Worm (Caenorhabditis elegans): ENCODE data around the gene F35B12.10.

The F35B12.10 gene

DNA sequence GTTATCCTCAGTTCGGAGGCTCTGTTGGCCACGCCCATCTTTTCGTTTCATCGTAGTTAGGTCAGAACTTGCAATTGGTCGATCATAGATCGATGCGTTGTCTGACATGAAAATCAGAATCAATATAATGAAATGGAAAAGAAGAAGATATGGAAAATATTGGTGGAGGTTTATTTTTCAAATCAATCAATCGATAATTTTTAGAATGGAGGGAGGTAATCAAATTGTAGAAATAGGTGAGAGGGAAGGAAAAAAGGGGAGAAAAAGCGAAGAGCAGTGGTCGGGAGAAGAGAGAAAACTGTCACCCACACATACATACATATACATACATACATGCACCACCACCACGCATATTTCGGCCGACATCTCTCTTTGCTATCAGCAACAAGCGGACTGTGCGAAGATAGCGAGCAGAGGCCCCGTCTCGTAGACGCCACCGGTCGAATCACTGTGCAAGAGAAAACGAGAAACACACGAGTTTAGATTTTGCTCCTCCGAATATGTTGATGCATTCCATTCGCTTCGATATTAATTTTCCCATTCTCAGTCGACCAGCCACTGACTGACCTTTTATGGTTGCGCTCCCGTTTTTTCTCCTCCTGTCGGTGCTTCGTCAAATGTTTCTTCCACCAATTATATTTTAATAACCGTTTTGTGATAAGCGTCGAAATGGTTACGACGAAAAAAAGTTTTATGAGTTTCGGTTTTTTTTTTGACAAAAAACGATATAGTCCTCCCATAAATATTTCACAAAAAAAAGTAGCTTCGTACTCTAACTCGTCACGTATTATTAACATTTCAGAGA lies at the start of gene F35B12.10:
F35B12.10 (minus strand) TSS at position 51 of the 805 bp plus-strand sequence.
- TF ChIP-seq elt-2 (tag; optimal IDR thresholded peaks at IDR 0.05) (peak; percentile 92), nfya-1 (tag; optimal IDR thresholded peaks at IDR 0.05; ENCODE audit: insufficient read depth) (no peak), pqm-1 (tag; optimal IDR thresholded peaks at IDR 0.05) (peak; percentile 59), fkh-2 (tag; optimal IDR thresholded peaks at IDR 0.05) (no peak), egl-5 (tag; optimal IDR thresholded peaks at IDR 0.05) (no peak)

ce11 chrV:11677494-11677893 lies 48.4 kb upstream of the F35B12.10 start:
- TF ChIP-seq nhr-76 (tag; optimal IDR thresholded peaks at IDR 0.05) (no peak), nfya-1 (tag; optimal IDR thresholded peaks at IDR 0.05; ENCODE audit: insufficient read depth) (peak; percentile 0), nhr-23 (tag; optimal IDR thresholded peaks at IDR 0.05) (peak; percentile 67), egl-27 (tag; optimal IDR thresholded peaks at IDR 0.05) (no peak), egl-5 (tag; optimal IDR thresholded peaks at IDR 0.05) (no peak), nhr-25 (tag; optimal IDR thresholded peaks at IDR 0.05) (peak; percentile 22), hmg-11 (tag; optimal IDR thresholded peaks at IDR 0.05) (peak; percentile 6), lin-39 (tag; optimal IDR thresholded peaks at IDR 0.05) (peak; percentile 8), R02D3.7 (tag; optimal IDR thresholded peaks at IDR 0.05) (no peak)

ce11 chrV:11677030-11677429 lies 48.0 kb upstream of the F35B12.10 start:
- TF ChIP-seq egl-27 (tag; optimal IDR thresholded peaks at IDR 0.05), result no peak
- TF ChIP-seq nfya-1 (tag; optimal IDR thresholded peaks at IDR 0.05; ENCODE audit: insufficient read depth), result peak; percentile 90
- no peak for TF ChIP-seq sea-2 (GFP tag; optimal IDR thresholded peaks at IDR 0.05)
- no peak for TF ChIP-seq lin-15B (tag; optimal IDR thresholded peaks at IDR 0.05)
- TF ChIP-seq skn-1 (tag; optimal IDR thresholded peaks at IDR 0.05), result no peak
- no peak for TF ChIP-seq nhr-23 (tag; optimal IDR thresholded peaks at IDR 0.05)
- TF ChIP-seq nhr-12 (tag; optimal IDR thresholded peaks at IDR 0.05), result no peak

- TF ChIP-seq jun-1 (tag; optimal IDR thresholded peaks at IDR 0.05) (no peak), nhr-25 (tag; optimal IDR thresholded peaks at IDR 0.05) (no peak), nhr-12 (tag; optimal IDR thresholded peaks at IDR 0.05) (no peak), ceh-82 (tag; optimal IDR thresholded peaks at IDR 0.05) (no peak), nhr-11 (tag; optimal IDR thresholded peaks at IDR 0.05) (no peak), nfya-1 (tag; optimal IDR thresholded peaks at IDR 0.05; ENCODE audit: insufficient read depth) (no peak), ceh-9 (tag; optimal IDR thresholded peaks at IDR 0.05) (no peak), lsy-12 (tag; optimal IDR thresholded peaks at IDR 0.05) (no peak)
These were observed 47.4 kb upstream of the F35B12.10 start for ce11 chrV:11676498-11676897.

DNA sequence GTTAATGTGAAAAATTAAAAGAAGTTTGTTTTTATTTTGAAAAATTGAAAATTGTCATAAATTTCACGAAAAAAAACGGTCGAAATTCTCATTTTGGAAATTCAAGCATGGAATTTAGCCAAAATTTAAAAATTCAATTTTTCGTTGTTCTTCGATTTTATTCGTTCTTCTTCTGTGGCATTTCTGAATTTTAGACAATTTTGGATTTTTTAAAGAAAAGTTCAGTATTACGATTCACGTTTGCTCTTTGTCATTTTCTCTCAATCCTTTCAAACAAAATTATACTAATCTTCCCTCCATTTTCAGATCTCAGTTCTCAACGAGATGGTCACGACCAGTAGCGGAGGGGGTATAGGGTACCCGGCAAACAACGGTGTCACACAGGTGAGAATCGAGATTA lies 46.6 kb upstream of the F35B12.10 start, which contains the start of gene ape-1:
ape-1 (plus strand) TSS at position 301 of the 400 bp plus-strand sequence.
- no peak for TF ChIP-seq elt-1 (tag; optimal IDR thresholded peaks at IDR 0.05)
- TF ChIP-seq nhr-237 (tag; optimal IDR thresholded peaks at IDR 0.05), result no peak
- TF ChIP-seq egl-27 (tag; optimal IDR thresholded peaks at IDR 0.05), result no peak
- TF ChIP-seq R02D3.7 (tag; optimal IDR thresholded peaks at IDR 0.05), result no peak
- TF ChIP-seq pha-4 (tag; optimal IDR thresholded peaks at IDR 0.05), result no peak
- TF ChIP-seq ztf-4 (tag; optimal IDR thresholded peaks at IDR 0.05), result no peak

DNA sequence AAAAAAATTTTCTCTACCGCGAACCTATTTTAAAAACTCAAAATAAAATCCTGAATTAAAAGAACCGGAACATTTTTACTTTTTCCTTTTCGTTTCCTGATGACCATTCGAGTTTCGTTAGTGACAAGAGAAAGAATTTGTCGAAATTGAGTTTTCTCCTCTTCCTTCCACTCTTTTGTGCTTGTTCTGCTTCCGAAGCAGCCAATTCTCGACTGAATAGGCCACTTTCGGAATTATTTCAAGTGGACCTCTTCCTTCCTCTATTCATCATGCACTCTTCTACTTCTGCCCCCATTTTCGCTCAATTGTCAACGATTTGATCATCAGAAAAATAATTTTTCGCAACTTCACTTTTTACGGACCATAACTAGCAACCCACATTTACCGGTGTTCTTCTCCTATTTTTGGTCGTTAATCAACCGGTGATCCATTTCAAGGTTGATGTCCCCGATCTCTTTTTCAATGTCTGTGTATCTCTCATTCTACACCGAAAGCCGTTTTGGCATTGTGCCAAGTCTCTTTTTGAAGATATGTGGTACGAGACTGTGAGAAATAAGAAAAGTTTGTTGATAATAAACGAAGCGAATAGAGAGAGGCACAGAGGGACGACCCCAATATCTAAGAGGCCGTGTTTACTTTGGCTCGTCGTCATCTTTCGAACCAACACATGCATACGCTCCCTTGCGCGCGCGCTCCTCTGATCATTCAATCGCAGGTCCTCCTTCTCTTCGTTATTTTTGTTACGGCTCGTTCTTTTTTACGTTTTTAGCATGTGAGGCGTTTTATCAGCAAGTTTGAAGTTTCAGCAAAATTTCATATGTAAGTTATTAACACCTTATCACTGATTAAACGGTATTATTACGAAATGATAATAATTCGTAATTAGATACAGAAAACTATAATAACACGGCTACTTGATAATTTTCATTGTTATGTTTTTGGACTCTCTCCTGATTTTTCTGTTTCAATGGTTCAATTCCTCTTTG lies 45.8 kb upstream of the F35B12.10 start:
- TF ChIP-seq ceh-16 (tag; optimal IDR thresholded peaks at IDR 0.05) (no peak), nhr-237 (tag; optimal IDR thresholded peaks at IDR 0.05) (no peak), jun-1 (tag; optimal IDR thresholded peaks at IDR 0.05) (peak; percentile 1), pha-4 (tag; optimal IDR thresholded peaks at IDR 0.05) (peak; percentile 84), elt-2 (tag; optimal IDR thresholded peaks at IDR 0.05) (peak; percentile 70), pqm-1 (tag; optimal IDR thresholded peaks at IDR 0.05) (peak; percentile 50), aly-2 (tag; optimal IDR thresholded peaks at IDR 0.05) (no peak), fkh-10 (GFP tag; optimal IDR thresholded peaks at IDR 0.05) (peak; percentile 50), nhr-25 (tag; optimal IDR thresholded peaks at IDR 0.05) (peak; percentile 2)
